Worm (Caenorhabditis elegans): ENCODE results near the gene C02B10.6.

The C02B10.6 gene

DNA sequence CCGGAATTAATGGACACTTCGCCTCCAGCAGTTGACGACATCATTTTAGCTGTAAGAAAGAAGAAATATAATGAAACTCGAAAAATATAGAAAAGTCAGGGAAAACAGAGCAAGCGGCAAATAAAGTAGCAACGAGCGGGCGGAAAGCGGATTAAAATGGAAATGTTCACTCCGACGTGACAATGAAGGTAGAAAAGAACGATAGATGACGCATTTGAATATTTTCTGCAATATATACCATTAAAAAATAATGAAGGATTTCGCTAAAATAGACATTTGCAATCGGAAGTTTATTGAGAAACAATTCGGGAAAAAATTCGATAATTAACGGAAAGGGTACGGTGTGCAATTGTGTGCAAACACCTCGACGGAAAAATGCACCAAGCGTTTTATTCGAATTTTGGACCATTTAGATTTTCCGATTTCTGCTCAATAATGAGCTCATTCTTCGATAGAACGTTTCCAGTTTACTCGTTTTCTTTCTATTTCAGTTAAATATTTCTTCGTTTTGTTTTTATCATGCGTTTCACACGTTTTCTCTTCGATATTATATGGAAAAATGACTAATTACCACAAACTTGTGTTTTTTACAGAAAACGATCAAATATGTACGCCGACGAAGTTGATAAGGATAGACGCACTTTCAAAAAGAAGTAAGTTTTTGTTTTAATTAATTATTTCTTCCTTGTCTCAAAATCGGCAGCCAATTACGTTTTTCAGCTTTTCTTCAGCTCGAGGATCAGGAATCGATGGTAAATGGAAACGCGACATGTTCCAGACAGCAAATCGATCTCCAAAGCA is 20.5 kb downstream of the C02B10.6 start, which contains the start of the genes snpn-1 and C02B10.4 (continued):
- no peak for TF ChIP-seq unc-62 (GFP tag; optimal IDR thresholded peaks at IDR 0.05)
- peak; percentile 16 for TF ChIP-seq aly-2 (tag; optimal IDR thresholded peaks at IDR 0.05)
- peak; percentile 56 for TF ChIP-seq lin-14 (GFP tag; optimal IDR thresholded peaks at IDR 0.05)
- no peak for TF ChIP-seq lir-3 (tag; optimal IDR thresholded peaks at IDR 0.05; ENCODE audit: poor library complexity)
- TF ChIP-seq C04F5.9 (tag; optimal IDR thresholded peaks at IDR 0.05), result peak; percentile 10
- no peak for TF ChIP-seq efl-3 (GFP tag; optimal IDR thresholded peaks at IDR 0.05)
- no peak for TF ChIP-seq hpl-2 (GFP tag; optimal IDR thresholded peaks at IDR 0.05)
- no peak for TF ChIP-seq ceh-63 (GFP tag; optimal IDR thresholded peaks at IDR 0.05)
- TF ChIP-seq lin-39 (tag; optimal IDR thresholded peaks at IDR 0.05), result peak; percentile 35
- peak; percentile 65 for TF ChIP-seq swsn-7 (tag; optimal IDR thresholded peaks at IDR 0.05)
- TF ChIP-seq nhr-19 (GFP tag; conservative IDR thresholded peaks at IDR 0.05), result peak; percentile 54
- TF ChIP-seq ceh-82 (tag; optimal IDR thresholded peaks at IDR 0.05), result peak; percentile 25 to 68 (median 51)
- TF ChIP-seq isw-1 (GFP tag; IDR thresholded peaks at IDR 0.05), result peak; percentile 51; the same call in 1 of the 2 replicates
- no peak for TF ChIP-seq egl-27 (tag; optimal IDR thresholded peaks at IDR 0.05)
- TF ChIP-seq sox-4 (tag; optimal IDR thresholded peaks at IDR 0.05), result no peak
- TF ChIP-seq mab-9 (GFP tag; IDR thresholded peaks at IDR 0.05), result no peak
- no peak for TF ChIP-seq hlh-4 (tag; optimal IDR thresholded peaks at IDR 0.05)
- TF ChIP-seq sptf-1 (tag; optimal IDR thresholded peaks at IDR 0.05), result no peak
- TF ChIP-seq snpc-4 (tag; optimal IDR thresholded peaks at IDR 0.05), result peak; percentile 32
- peak; percentile 37 for TF ChIP-seq nhr-90 (tag; optimal IDR thresholded peaks at IDR 0.05; ENCODE audit: poor library complexity)
- TF ChIP-seq nhr-28 (tag; optimal IDR thresholded peaks at IDR 0.05), result no peak
- TF ChIP-seq tlp-1 (tag; optimal IDR thresholded peaks at IDR 0.05), result no peak
- TF ChIP-seq fkh-4 (tag; optimal IDR thresholded peaks at IDR 0.05; ENCODE audit: borderline replicate concordance), result no peak
- TF ChIP-seq ceh-8 (GFP tag; optimal IDR thresholded peaks at IDR 0.05), result no peak
- TF ChIP-seq lsy-2 (tag; optimal IDR thresholded peaks at IDR 0.05), result peak; percentile 98 to 99
- TF ChIP-seq blmp-1 (tag; optimal IDR thresholded peaks at IDR 0.05), result peak; percentile 23
- peak; percentile 56 for TF ChIP-seq tbx-2 (tag; optimal IDR thresholded peaks at IDR 0.05)
- no peak for TF ChIP-seq pag-3 (tag; optimal IDR thresholded peaks at IDR 0.05; ENCODE audit: borderline replicate concordance, insufficient read depth)
- TF ChIP-seq egl-13 (tag; optimal IDR thresholded peaks at IDR 0.05), result no peak
- no peak for TF ChIP-seq zag-1 (tag; optimal IDR thresholded peaks at IDR 0.05)
- peak; percentile 73 for TF ChIP-seq nhr-47 (tag; optimal IDR thresholded peaks at IDR 0.05)
- TF ChIP-seq nhr-77 (tag; optimal IDR thresholded peaks at IDR 0.05), result no peak
- no peak for TF ChIP-seq grh-1 (GFP tag; IDR thresholded peaks at IDR 0.05)
- peak; percentile 71 for TF ChIP-seq nhr-71 (tag; optimal IDR thresholded peaks at IDR 0.05)
- TF ChIP-seq pqm-1 (tag; optimal IDR thresholded peaks at IDR 0.05), result no peak
- peak; percentile 21 for TF ChIP-seq unc-86 (tag; optimal IDR thresholded peaks at IDR 0.05)
- TF ChIP-seq dpl-1 (GFP tag; optimal IDR thresholded peaks at IDR 0.05), result peak; percentile 49 to 62 (median 62)
- TF ChIP-seq xbp-1 (tag; optimal IDR thresholded peaks at IDR 0.05), result peak; percentile 50
- peak; percentile 16 for TF ChIP-seq fkh-10 (GFP tag; optimal IDR thresholded peaks at IDR 0.05)
- TF ChIP-seq jun-1 (tag; optimal IDR thresholded peaks at IDR 0.05), result no peak
- no peak for TF ChIP-seq elt-3 (tag; optimal IDR thresholded peaks at IDR 0.05)
- TF ChIP-seq nhr-76 (tag; optimal IDR thresholded peaks at IDR 0.05), result no peak
- TF ChIP-seq elt-2 (tag; optimal IDR thresholded peaks at IDR 0.05), result no peak
- TF ChIP-seq Y116A8C.19 (tag; optimal IDR thresholded peaks at IDR 0.05; ENCODE audit: borderline replicate concordance), result no peak
- no peak for TF ChIP-seq mef-2 (tag; optimal IDR thresholded peaks at IDR 0.05)
- TF ChIP-seq hlh-17 (GFP tag; optimal IDR thresholded peaks at IDR 0.05; ENCODE audit: borderline replicate concordance), result no peak
- TF ChIP-seq vab-15 (tag; optimal IDR thresholded peaks at IDR 0.05), result no peak
- peak; percentile 50 for TF ChIP-seq dsc-1 (tag; optimal IDR thresholded peaks at IDR 0.05)
- TF ChIP-seq mep-1 (tag; optimal IDR thresholded peaks at IDR 0.05), result peak; percentile 62
- TF ChIP-seq ceh-88 (GFP tag; IDR thresholded peaks at IDR 0.05), result no peak
- no peak for TF ChIP-seq nhr-85 (tag)
